Worm (Caenorhabditis elegans) whole organism, L2 larva: ENCODE data around the gene ugt-19.

ENCODE experiments used
- C34F6.9 ChIP-seq: fragments of 150-350 bp; optimal IDR thresholded peaks from 2 replicates; lab custom pipeline; 2014; ENCODE audit warnings: missing biosample characterization, missing genetic modification characterization
- F13H6.1 ChIP-seq: sonication (generic microtip); optimal IDR thresholded peaks from 2 replicates; lab custom pipeline; 2016; ENCODE audit warnings: missing genetic modification characterization, missing compliant biosample characterization
- Y55F3AM.14 ChIP-seq: fragments of 200-800 bp; sonication (Bioruptor generic); optimal IDR thresholded peaks from 2 replicates; lab custom pipeline; 2018; ENCODE audit warnings: mild to moderate bottlenecking, missing genetic modification characterization, missing compliant biosample characterization
- alr-1 ChIP-seq: fragments of 150-350 bp; optimal IDR thresholded peaks from 2 replicates; lab custom pipeline; 2014; ENCODE audit warnings: missing biosample characterization, missing genetic modification characterization
- ama-1 ChIP-seq: fragments of 150-350 bp; optimal IDR thresholded peaks from 2 replicates; lab custom pipeline; 2018; ENCODE audit warnings: inconsistent platforms
- blmp-1 ChIP-seq: sonication (generic microtip); optimal IDR thresholded peaks from 2 replicates; lab custom pipeline; 2017; ENCODE audit warnings: missing genetic modification characterization, mild to moderate bottlenecking, missing compliant biosample characterization, antibody characterized with exemption, moderate library complexity; ENCODE audit not compliant: insufficient read depth
- ceh-16 ChIP-seq: fragments of 150-350 bp; optimal IDR thresholded peaks from 2 replicates; lab custom pipeline; 2014; ENCODE audit warnings: missing biosample characterization, missing genetic modification characterization
- ceh-82 ChIP-seq: fragments of 150-350 bp; optimal IDR thresholded peaks from 2 replicates; lab custom pipeline; 2014; ENCODE audit warnings: missing biosample characterization, missing genetic modification characterization
- crh-2 ChIP-seq: sonication (generic microtip); optimal IDR thresholded peaks from 2 replicates; lab custom pipeline; 2017; ENCODE audit warnings: missing biosample characterization, missing genetic modification characterization
- egl-27 ChIP-seq: sonication (generic microtip); optimal IDR thresholded peaks from 3 replicates; lab custom pipeline; 2017; ENCODE audit warnings: missing biosample characterization, missing genetic modification reagents, missing genetic modification characterization
- elt-3 ChIP-seq: sonication (generic microtip); optimal IDR thresholded peaks from 2 replicates; lab custom pipeline; 2017; ENCODE audit warnings: missing biosample characterization, missing genetic modification characterization
- fos-1 ChIP-seq: fragments of 150-350 bp; optimal IDR thresholded peaks from 2 replicates; lab custom pipeline; 2014; ENCODE audit warnings: missing biosample characterization, missing genetic modification characterization
- gmeb-1 ChIP-seq: fragments of 150-350 bp; optimal IDR thresholded peaks from 2 replicates; lab custom pipeline; 2014; ENCODE audit warnings: missing biosample characterization, missing genetic modification characterization
- lin-11 ChIP-seq: fragments of 150-350 bp; sonication (generic microtip); optimal IDR thresholded peaks from 2 replicates; lab custom pipeline; 2014; ENCODE audit warnings: missing biosample characterization, missing genetic modification characterization, inconsistent platforms, mixed read lengths
- lin-13 ChIP-seq: fragments of 150-350 bp; optimal IDR thresholded peaks from 2 replicates; lab custom pipeline; 2014; ENCODE audit warnings: missing biosample characterization, missing genetic modification reagents, missing genetic modification characterization
- lin-39 ChIP-seq: fragments of 150-350 bp; optimal IDR thresholded peaks from 2 replicates; lab custom pipeline; 2014; ENCODE audit warnings: missing biosample characterization, missing genetic modification reagents, missing genetic modification characterization
- lsy-2 ChIP-seq, 2 experiments: fragments of 150-350 bp in 1 of 2; sonication (generic microtip) in 1 of 2; optimal IDR thresholded peaks; 2 replicates each; lab custom pipeline; 2014 to 2017; ENCODE audit warnings: missing biosample characterization in 2 of 2, missing genetic modification characterization in 2 of 2
- mab-5 ChIP-seq: fragments of 150-350 bp; optimal IDR thresholded peaks from 2 replicates; lab custom pipeline; 2014; ENCODE audit warnings: missing biosample characterization, missing genetic modification characterization
- mbf-1 ChIP-seq: sonication (generic microtip); optimal IDR thresholded peaks from 2 replicates; lab custom pipeline; 2017; ENCODE audit warnings: missing biosample characterization, missing genetic modification characterization
- mdl-1 ChIP-seq, 2 experiments: fragments of 150-350 bp in 1 of 2; sonication (generic microtip) in 1 of 2; optimal IDR thresholded peaks; 2 replicates each; lab custom pipeline; 2017; ENCODE audit warnings: missing biosample characterization in 2 of 2, missing genetic modification characterization in 2 of 2
- nhr-10 ChIP-seq: sonication (generic microtip); optimal IDR thresholded peaks from 2 replicates; lab custom pipeline; 2017; ENCODE audit warnings: missing biosample characterization, missing genetic modification characterization
- nhr-11 ChIP-seq: fragments of 150-350 bp; optimal IDR thresholded peaks from 2 replicates; lab custom pipeline; 2014; ENCODE audit warnings: missing biosample characterization, missing genetic modification characterization
- nhr-12 ChIP-seq: fragments of 150-350 bp; optimal IDR thresholded peaks from 2 replicates; lab custom pipeline; 2014; ENCODE audit warnings: missing biosample characterization, missing genetic modification characterization
- nhr-129 ChIP-seq: fragments of 150-350 bp; optimal IDR thresholded peaks from 2 replicates; lab custom pipeline; 2014; ENCODE audit warnings: missing biosample characterization, missing genetic modification characterization
- nhr-21 ChIP-seq: fragments of 150-350 bp; optimal IDR thresholded peaks from 2 replicates; lab custom pipeline; 2014; ENCODE audit warnings: missing biosample characterization, missing genetic modification characterization
- nhr-23 ChIP-seq: fragments of 150-350 bp; optimal IDR thresholded peaks from 2 replicates; lab custom pipeline; 2014; ENCODE audit warnings: missing biosample characterization, missing genetic modification reagents, missing genetic modification characterization
- nhr-25 ChIP-seq: fragments of 150-350 bp; sonication (generic microtip); optimal IDR thresholded peaks from 3 replicates; lab custom pipeline; 2014; ENCODE audit warnings: missing biosample characterization, missing genetic modification characterization
- nhr-6 ChIP-seq: fragments of 150-350 bp; optimal IDR thresholded peaks from 2 replicates; lab custom pipeline; 2014; ENCODE audit warnings: missing biosample characterization, missing genetic modification characterization
- nhr-77 ChIP-seq: fragments of 150-350 bp; optimal IDR thresholded peaks from 2 replicates; lab custom pipeline; 2014; ENCODE audit warnings: missing biosample characterization, missing genetic modification characterization
- peb-1 ChIP-seq: fragments of 150-350 bp; optimal IDR thresholded peaks from 2 replicates; lab custom pipeline; 2014; ENCODE audit warnings: missing biosample characterization, missing genetic modification characterization
- sem-4 ChIP-seq: fragments of 150-350 bp; optimal IDR thresholded peaks from 2 replicates; lab custom pipeline; 2014; ENCODE audit warnings: missing biosample characterization, missing genetic modification reagents, missing genetic modification characterization
- skn-1 ChIP-seq: sonication (generic microtip); optimal IDR thresholded peaks from 2 replicates; lab custom pipeline; 2017; ENCODE audit warnings: missing biosample characterization, missing genetic modification characterization
- sma-3 ChIP-seq: sonication (generic microtip); optimal IDR thresholded peaks from 2 replicates; lab custom pipeline; 2016; ENCODE audit warnings: missing genetic modification reagents, missing genetic modification characterization, missing compliant biosample characterization
- sma-9 ChIP-seq, 2 experiments: fragments of 150-350 bp in 1 of 2; sonication (generic microtip) in 1 of 2; optimal IDR thresholded peaks; 2 replicates each; lab custom pipeline; 2014 to 2016; ENCODE audit warnings: missing genetic modification characterization in 2 of 2, mild to moderate bottlenecking in 1 of 2, missing biosample characterization in 1 of 2, missing compliant biosample characterization in 1 of 2, missing genetic modification reagents in 1 of 2, moderate library complexity in 1 of 2
- snpc-4 ChIP-seq: fragments of 150-350 bp; optimal IDR thresholded peaks from 2 replicates; lab custom pipeline; 2014; ENCODE audit warnings: missing biosample characterization, missing genetic modification characterization
- unc-39 ChIP-seq: fragments of 150-350 bp; optimal IDR thresholded peaks from 2 replicates; lab custom pipeline; 2014; ENCODE audit warnings: missing biosample characterization, missing genetic modification characterization
- unc-55 ChIP-seq: fragments of 150-350 bp; sonication (generic microtip); optimal IDR thresholded peaks from 3 replicates; lab custom pipeline; 2014; ENCODE audit warnings: missing biosample characterization, missing genetic modification reagents, missing genetic modification characterization
- zag-1 ChIP-seq: fragments of 150-350 bp; optimal IDR thresholded peaks from 2 replicates; lab custom pipeline; 2014; ENCODE audit warnings: missing biosample characterization, missing genetic modification characterization
- ztf-11 ChIP-seq: sonication (generic microtip); optimal IDR thresholded peaks from 2 replicates; lab custom pipeline; 2017; ENCODE audit warnings: missing biosample characterization, missing genetic modification characterization
- ztf-4 ChIP-seq: fragments of 150-350 bp; optimal IDR thresholded peaks from 2 replicates; lab custom pipeline; 2014; ENCODE audit warnings: missing biosample characterization, missing genetic modification characterization

The ugt-19 gene

ce11 chrIV:6097040-6097928, 17.5 kb upstream of the ugt-19 start:
- TF ChIP-seq lsy-2 (tag; optimal IDR thresholded peaks at IDR 0.05; lab: Kevin White, UChicago) (peak in 1 of 2 experiments; percentile 66), nhr-12 (tag; lab: Kevin White, UChicago) (no peak), Y55F3AM.14 (GFP tag; lab: Kevin White, UChicago) (peak; percentile 84), ceh-16 (no peak), lin-39 (tag; lab: Kevin White, UChicago) (no peak), F13H6.1 (tag; lab: Kevin White, UChicago) (peak; percentile 95), nhr-6 (tag; lab: Kevin White, UChicago) (peak; percentile 70), fos-1 (tag; lab: Kevin White, UChicago) (peak; percentile 83), ceh-82 (no peak), lin-13 (GFP tag; lab: Kevin White, UChicago) (peak; percentile 74), skn-1 (tag; lab: Kevin White, UChicago) (no peak), mbf-1 (no peak), C34F6.9 (tag; lab: Kevin White, UChicago) (peak; percentile 73), unc-55 (GFP tag; lab: Kevin White, UChicago) (peak; percentile 82), nhr-25 (peak; percentile 95), peb-1 (tag; lab: Kevin White, UChicago) (no peak), ztf-4 (peak; percentile 46), nhr-11 (tag; lab: Kevin White, UChicago) (peak; percentile 14), nhr-23 (tag; lab: Kevin White, UChicago) (no peak), sma-9 (GFP tag; optimal IDR thresholded peaks at IDR 0.05; lab: Kevin White, UChicago) (peak; percentile 92), sma-9 (tag; optimal IDR thresholded peaks at IDR 0.05; lab: Kevin White, UChicago) (peak; percentile 77), blmp-1 (peak; percentile 95), gmeb-1 (peak; percentile 57), nhr-129 (peak; percentile 92), zag-1 (tag; lab: Kevin White, UChicago) (peak; percentile 80), elt-3 (tag; lab: Kevin White, UChicago) (no peak), sem-4 (tag; lab: Kevin White, UChicago) (peak; percentile 89), nhr-21 (tag; lab: Kevin White, UChicago) (peak; percentile 92), egl-27 (tag; lab: Kevin White, UChicago) (peak; percentile 75), lin-11 (tag; lab: Kevin White, UChicago) (peak; percentile 28), snpc-4 (tag; lab: Kevin White, UChicago) (peak; percentile 68), mab-5 (tag; lab: Kevin White, UChicago) (peak; percentile 25), crh-2 (tag; lab: Kevin White, UChicago) (peak; percentile 72), mdl-1 (tag; optimal IDR thresholded peaks at IDR 0.05; lab: Kevin White, UChicago) (peak; percentile 44 to 59), sma-3 (GFP tag; lab: Kevin White, UChicago) (peak; percentile 78)

ce11 chrIV:6095357-6095858, 15.7 kb upstream of the ugt-19 start, which contains the start of gene lag-1:
Gene lag-1, plus strand, starts transcription at chrIV:6095407.
- TF ChIP-seq sma-3 (GFP tag; lab: Kevin White, UChicago), result no peak

- TF ChIP-seq nhr-77 (no peak), nhr-25 (no peak), mbf-1 (no peak), alr-1 (tag; lab: Kevin White, UChicago) (no peak), nhr-23 (tag; lab: Kevin White, UChicago) (no peak), ztf-4 (no peak), nhr-21 (tag; lab: Kevin White, UChicago) (no peak), nhr-6 (tag; lab: Kevin White, UChicago) (no peak), egl-27 (tag; lab: Kevin White, UChicago) (no peak), mab-5 (tag; lab: Kevin White, UChicago) (no peak), nhr-10 (tag; lab: Kevin White, UChicago) (no peak), lsy-2 (tag; optimal IDR thresholded peaks at IDR 0.05; lab: Kevin White, UChicago) (no peak), C34F6.9 (tag; lab: Kevin White, UChicago) (no peak), ztf-11 (no peak), unc-39 (tag; lab: Kevin White, UChicago) (no peak), ama-1 (lab: Kevin White, UChicago) (no peak)
- TF ChIP-seq, all 48 proteins: peak for 0
Observed at ce11 chrIV:6094315-6094606, 14.5 kb upstream of the ugt-19 start.
